Fruit fly (Drosophila melanogaster) whole organism, prepupa: ENCODE data around the gene CG34456.

Experiments used
- CG11762 ChIP-seq: fragments of 200-800 bp; sonication (Bioruptor generic); optimal IDR thresholded peaks from 3 replicates; lab custom pipeline; 2016; ENCODE audit warnings: missing biosample characterization, missing genetic modification characterization; ENCODE audit not compliant: insufficient read depth
- CG6854 ChIP-seq: fragments of 200-800 bp; sonication (Bioruptor generic); optimal IDR thresholded peaks from 2 replicates; lab custom pipeline; 2017; ENCODE audit warnings: missing biosample characterization, mild to moderate bottlenecking, missing genetic modification characterization
- Ets96B ChIP-seq: fragments of 200-800 bp; optimal IDR thresholded peaks from 2 replicates; lab custom pipeline; 2019; ENCODE audit warnings: missing biosample characterization, mild to moderate bottlenecking, missing genetic modification characterization, moderate library complexity
- Met ChIP-seq: fragments of 200-800 bp; sonication (Bioruptor generic); optimal IDR thresholded peaks from 3 replicates; lab custom pipeline; 2016; ENCODE audit warnings: missing biosample characterization, missing genetic modification characterization
- Smox ChIP-seq: fragments of 200-800 bp; sonication (Bioruptor generic); optimal IDR thresholded peaks from 3 replicates; lab custom pipeline; 2016; ENCODE audit warnings: missing biosample characterization, missing genetic modification characterization
- achi ChIP-seq: fragments of 200-800 bp; sonication (Bioruptor generic); optimal IDR thresholded peaks from 3 replicates; lab custom pipeline; 2016; ENCODE audit warnings: missing biosample characterization, missing genetic modification characterization
- acj6 ChIP-seq: fragments of 200-800 bp; sonication (Bioruptor generic); optimal IDR thresholded peaks from 3 replicates; lab custom pipeline; 2016; ENCODE audit warnings: missing biosample characterization, missing genetic modification characterization
- cyc ChIP-seq: fragments of 200-800 bp; sonication (Bioruptor generic); optimal IDR thresholded peaks from 3 replicates; lab custom pipeline; 2016; ENCODE audit warnings: missing biosample characterization, missing genetic modification characterization

DNA sequence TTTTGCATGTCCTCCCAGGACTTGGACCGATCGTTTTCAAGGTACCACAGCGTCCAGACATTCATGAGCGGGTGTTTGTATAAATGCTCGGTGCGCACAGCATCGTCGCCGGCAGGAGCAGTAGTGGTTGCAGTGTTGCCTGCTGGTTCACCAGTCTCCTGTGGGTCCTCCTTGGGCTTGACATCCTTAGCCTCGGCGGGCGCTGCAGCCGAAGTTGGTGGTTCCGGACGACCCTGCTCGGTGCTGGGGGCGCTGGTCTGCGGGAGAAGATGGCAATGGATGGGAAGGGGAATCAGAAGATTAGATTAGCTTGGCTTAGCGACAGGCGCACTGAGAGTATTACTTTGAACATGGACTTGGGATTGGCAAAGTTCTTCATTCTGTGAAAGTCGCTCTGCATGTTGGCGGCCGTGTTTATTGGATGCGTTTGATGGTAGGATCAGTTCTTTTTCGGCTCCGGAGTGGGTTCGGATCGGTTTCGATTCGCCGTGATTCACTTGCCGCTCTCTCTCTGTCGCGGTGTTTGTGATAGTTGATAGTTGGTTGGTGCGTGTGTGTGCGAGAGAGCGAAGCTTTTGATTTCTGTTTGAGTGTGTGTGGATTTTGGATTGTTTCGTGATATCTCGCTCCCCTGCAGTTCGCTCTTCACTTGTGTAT, 38.9 kb downstream of the CG34456 start:
- TF ChIP-seq acj6 (GFP tag; lab: Kevin White, UChicago) (no peak), Ets96B (tag; lab: Kevin White, UChicago) (no peak), achi (GFP tag; lab: Kevin White, UChicago) (no peak), CG6854 (no peak), Met (GFP tag; lab: Kevin White, UChicago) (no peak), CG11762 (GFP tag; lab: Kevin White, UChicago) (no peak), Smox (GFP tag; lab: Kevin White, UChicago) (no peak), cyc (no peak)
